Fruit fly (Drosophila melanogaster) Kc167 (cell line): ENCODE measurements around the gene CG13912.

ENCODE experiments used
- Myc ChIP-seq: fragments of >200 bp; optimal IDR thresholded peaks from 2 replicates; lab custom pipeline; 2017; ENCODE audit warnings: missing external identifiers
- psq ChIP-seq: fragments of >200 bp; optimal IDR thresholded peaks from 2 replicates; lab custom pipeline; 2017; ENCODE audit warnings: missing external identifiers

DNA sequence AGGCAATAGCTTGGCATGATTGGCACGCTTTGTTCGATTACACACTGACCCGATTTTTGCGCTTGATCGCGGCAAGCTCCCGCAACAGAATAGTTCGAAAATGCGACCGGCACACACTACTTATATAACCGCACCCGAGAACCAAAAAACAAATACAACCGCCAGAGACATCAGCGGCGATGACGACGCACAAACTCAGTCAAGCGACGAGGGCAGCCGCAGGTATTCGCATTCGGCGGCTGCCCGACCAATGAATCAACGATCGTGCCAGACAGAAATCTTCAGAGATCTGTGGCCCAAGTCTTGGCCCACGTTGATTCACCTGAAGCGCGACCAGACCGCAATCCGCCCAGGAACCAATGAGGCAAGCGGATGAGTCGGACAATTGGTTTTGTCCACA lies 48.8 kb downstream of the CG13912 start, which contains the start of gene CG9192:
- TF ChIP-seq psq (lab: Kevin White, UChicago) (no peak), Myc (lab: Kevin White, UChicago) (no peak)
